Worm (Caenorhabditis elegans): ENCODE data around the gene rnf-121.

Gene rnf-121

DNA sequence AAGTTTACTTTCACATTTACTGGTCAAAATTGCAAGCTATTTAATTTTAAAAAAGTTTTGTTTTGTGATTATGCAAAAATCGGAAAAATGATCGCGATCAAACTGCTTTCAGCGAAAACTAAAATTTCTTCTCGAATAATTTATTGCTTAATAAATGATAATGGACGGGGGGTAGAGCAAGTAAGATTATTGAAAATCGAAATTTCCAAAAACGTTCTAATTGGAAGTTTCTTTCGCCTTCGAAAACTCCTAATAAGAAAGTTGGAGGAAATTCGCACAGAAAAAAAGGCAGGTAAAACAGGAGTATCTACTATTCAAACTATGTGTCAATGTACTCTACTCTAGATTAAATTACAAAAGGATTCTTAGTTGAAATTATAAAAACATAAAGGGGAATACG is 1.5 kb upstream of the rnf-121 start:
- no peak for TF ChIP-seq ttx-3 (tag; optimal IDR thresholded peaks at IDR 0.05)

DNA sequence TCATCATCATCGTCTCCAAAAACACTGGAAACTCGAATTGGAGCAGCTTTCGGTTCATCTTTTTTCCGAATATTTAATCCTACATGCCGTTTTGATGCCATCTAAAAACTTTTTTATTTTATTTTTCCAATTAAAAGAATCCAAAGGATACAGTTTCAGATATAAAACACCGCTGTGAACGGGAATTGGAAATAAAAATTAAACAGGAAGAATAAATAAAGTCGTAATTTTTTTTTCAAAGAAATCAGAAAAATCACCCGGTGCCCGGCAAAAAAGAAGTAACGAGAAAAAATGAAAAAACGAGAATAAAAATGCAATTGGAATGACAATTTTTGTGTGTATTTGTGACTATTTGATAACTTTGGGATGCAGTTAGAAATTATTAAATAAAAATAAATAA is 2.1 kb downstream of the rnf-121 start, which contains the start of gene ccdc-55:
Gene ccdc-55, minus strand, starts transcription at position 101 of the 400 bp plus-strand sequence.
- TF ChIP-seq dve-1 (tag; optimal IDR thresholded peaks at IDR 0.05) (no peak), tbx-2 (tag; optimal IDR thresholded peaks at IDR 0.05) (no peak), elt-2 (tag; optimal IDR thresholded peaks at IDR 0.05) (no peak), rnt-1 (tag; optimal IDR thresholded peaks at IDR 0.05) (no peak), sox-4 (tag; optimal IDR thresholded peaks at IDR 0.05) (no peak), lim-6 (tag; optimal IDR thresholded peaks at IDR 0.05) (no peak), pqm-1 (tag; optimal IDR thresholded peaks at IDR 0.05) (no peak), madf-2 (tag; optimal IDR thresholded peaks at IDR 0.05) (no peak), ztf-16 (tag; optimal IDR thresholded peaks at IDR 0.05) (no peak), nhr-232 (tag; optimal IDR thresholded peaks at IDR 0.05) (no peak), sdc-2 (tag; optimal IDR thresholded peaks at IDR 0.05) (no peak), K02D7.2 (tag; optimal IDR thresholded peaks at IDR 0.05) (no peak), fax-1 (tag; optimal IDR thresholded peaks at IDR 0.05) (no peak), pha-2 (tag; optimal IDR thresholded peaks at IDR 0.05) (no peak), ama-1 (optimal IDR thresholded peaks at IDR 0.05) (no peak), mec-3 (tag; optimal IDR thresholded peaks at IDR 0.05; ENCODE audit: borderline replicate concordance) (no peak), T23F11.4 (GFP tag; optimal IDR thresholded peaks at IDR 0.05) (no peak), ceh-31 (tag; optimal IDR thresholded peaks at IDR 0.05) (no peak)

DNA sequence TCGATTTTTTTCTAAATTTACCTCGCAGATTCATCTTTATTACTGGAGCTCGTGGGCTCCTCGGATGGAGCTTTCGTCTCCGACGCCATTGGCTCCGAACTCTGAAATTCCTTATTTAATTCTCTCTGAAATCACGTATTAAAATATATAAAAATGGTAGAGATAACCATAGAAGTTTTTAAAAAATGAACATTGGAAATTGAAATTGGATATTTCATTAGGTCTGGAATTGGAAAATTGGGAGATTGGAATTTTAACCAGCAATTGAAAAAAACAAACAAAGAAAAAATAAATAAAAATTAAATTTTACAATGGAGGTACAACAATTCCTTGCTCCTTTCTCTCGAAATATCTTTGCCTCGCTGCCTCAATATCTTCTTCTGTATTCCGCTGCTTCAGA is 4.0 kb downstream of the rnf-121 start, which contains the start of gene rnf-5:
Gene rnf-5, minus strand, starts transcription at position 101 of the 400 bp plus-strand sequence.
- TF ChIP-seq ceh-24 (tag; optimal IDR thresholded peaks at IDR 0.05) = no peak
- no peak for TF ChIP-seq hlh-30 (tag; optimal IDR thresholded peaks at IDR 0.05; ENCODE audit: insufficient read depth)

DNA sequence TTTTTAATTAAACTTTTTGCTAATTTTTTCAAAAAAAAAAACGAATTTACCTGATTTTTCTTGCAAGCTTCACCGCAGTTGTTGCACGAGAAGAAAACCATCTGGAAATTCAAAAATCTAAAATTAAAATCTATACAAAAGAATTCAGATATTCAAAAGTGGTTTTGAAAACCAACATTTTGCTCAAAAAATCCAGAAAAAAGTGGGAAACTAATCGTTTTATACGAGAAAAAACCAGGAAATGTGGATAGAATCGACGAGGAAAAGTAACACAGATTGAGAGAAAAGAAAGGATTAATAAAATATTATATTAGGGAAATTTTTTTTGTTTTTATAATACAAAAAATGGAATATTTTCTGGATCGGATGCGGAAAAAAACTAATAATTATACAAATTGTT is 6.7 kb downstream of the rnf-121 start, which contains the start of gene C16C10.8:
Gene C16C10.8, minus strand, starts transcription at position 101 of the 400 bp plus-strand sequence.
- TF ChIP-seq unc-55 (GFP tag; optimal IDR thresholded peaks at IDR 0.05) (no peak), zip-5 (tag; optimal IDR thresholded peaks at IDR 0.05) (no peak), ceh-9 (tag; optimal IDR thresholded peaks at IDR 0.05) (no peak), ahr-1 (tag; optimal IDR thresholded peaks at IDR 0.05) (no peak), ceh-6 (GFP tag; optimal IDR thresholded peaks at IDR 0.05) (no peak), elt-4 (tag; optimal IDR thresholded peaks at IDR 0.05) (no peak), lim-6 (tag; optimal IDR thresholded peaks at IDR 0.05) (no peak), ceh-45 (GFP tag; IDR thresholded peaks at IDR 0.05) (no peak), pqm-1 (tag; optimal IDR thresholded peaks at IDR 0.05) (no peak), ama-1 (optimal IDR thresholded peaks at IDR 0.05) (no peak), ztf-16 (tag; optimal IDR thresholded peaks at IDR 0.05) (no peak), nfya-1 (tag; optimal IDR thresholded peaks at IDR 0.05) (no peak), hlh-6 (tag; optimal IDR thresholded peaks at IDR 0.05) (no peak), unc-3 (GFP tag; conservative IDR thresholded peaks at IDR 0.05) (no peak), unc-3 (tag; optimal IDR thresholded peaks at IDR 0.05) (no peak), fax-1 (tag; optimal IDR thresholded peaks at IDR 0.05) (no peak), pha-4 (tag; optimal IDR thresholded peaks at IDR 0.05) (no peak)

DNA sequence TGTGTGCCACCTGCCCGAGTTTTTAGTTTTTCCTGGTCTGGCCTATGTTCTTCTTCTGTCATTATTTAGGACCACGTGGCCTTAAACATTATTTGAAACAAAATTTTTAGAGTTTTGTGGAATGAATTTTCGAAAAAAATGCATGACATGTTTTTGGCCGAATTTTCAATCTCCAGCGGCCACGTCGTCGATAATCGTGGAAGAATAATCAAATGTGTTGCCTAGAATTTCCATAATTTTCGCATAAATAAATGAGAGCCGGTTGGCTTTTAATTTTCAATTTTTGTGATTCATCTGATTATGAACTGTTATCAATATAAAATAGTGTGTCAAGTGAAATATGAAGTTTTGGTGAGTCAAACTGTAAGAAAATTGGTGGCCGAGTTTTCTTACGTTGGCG is 9.8 kb downstream of the rnf-121 start, which contains the start of gene C01G12.16:
Gene C01G12.16, plus strand, starts transcription at position 301 of the 400 bp plus-strand sequence.
- TF ChIP-seq lim-6 (tag; optimal IDR thresholded peaks at IDR 0.05) = no peak

DNA sequence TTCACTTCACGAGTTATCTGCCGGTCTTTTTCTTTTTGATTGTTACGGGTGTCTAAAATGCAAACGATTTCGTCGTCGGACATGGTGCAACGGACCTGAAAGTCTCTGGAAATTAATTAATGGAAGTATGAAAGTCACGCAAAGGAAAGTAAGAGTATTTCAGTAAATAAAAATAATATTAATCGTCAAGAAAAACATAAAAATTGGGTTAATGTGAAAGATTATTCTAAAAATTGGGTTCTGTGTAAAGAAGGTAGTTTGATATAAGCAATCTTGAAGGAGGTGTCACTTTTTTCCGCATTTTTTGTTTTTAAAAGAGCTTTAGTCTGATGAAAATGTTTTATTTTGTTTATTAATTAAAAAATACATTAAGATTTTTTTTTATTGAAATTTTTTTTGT is 13.5 kb downstream of the rnf-121 start, which contains the start of gene C16C10.9:
Gene C16C10.9, minus strand, starts transcription at position 101 of the 400 bp plus-strand sequence.
- TF ChIP-seq pat-9 (tag; optimal IDR thresholded peaks at IDR 0.05) (no peak), ceh-48 (tag; optimal IDR thresholded peaks at IDR 0.05) (no peak), C08G9.2 (tag; optimal IDR thresholded peaks at IDR 0.05) (no peak), ceh-45 (GFP tag; IDR thresholded peaks at IDR 0.05) (no peak), madf-2 (tag; optimal IDR thresholded peaks at IDR 0.05) (no peak), lin-11 (tag; optimal IDR thresholded peaks at IDR 0.05) (no peak), tbx-7 (tag; optimal IDR thresholded peaks at IDR 0.05) (no peak), fax-1 (tag; optimal IDR thresholded peaks at IDR 0.05) (no peak), hlh-30 (tag; optimal IDR thresholded peaks at IDR 0.05; ENCODE audit: insufficient read depth) (no peak), dmd-4 (tag; optimal IDR thresholded peaks at IDR 0.05; ENCODE audit: borderline replicate concordance) (no peak), unc-55 (GFP tag; optimal IDR thresholded peaks at IDR 0.05) (no peak), pha-2 (tag; optimal IDR thresholded peaks at IDR 0.05) (no peak), F13H6.1 (tag; optimal IDR thresholded peaks at IDR 0.05) (no peak), rnt-1 (tag; optimal IDR thresholded peaks at IDR 0.05) (no peak), ets-4 (tag; optimal IDR thresholded peaks at IDR 0.05) (no peak)
